Fruit fly (Drosophila melanogaster) whole organism: ENCODE data around the gene Dup99B.

Experiments
- CG8478 ChIP-seq: fragments of >200 bp; optimal IDR thresholded peaks from 2 replicates; lab custom pipeline; 2018; ENCODE audit warnings: inconsistent platforms
- psq ChIP-seq: fragments of >200 bp; optimal IDR thresholded peaks from 2 replicates; lab custom pipeline; 2017
- usp ChIP-seq: fragments of >200 bp; optimal IDR thresholded peaks from 2 replicates; lab custom pipeline; 2017; ENCODE audit warnings: missing biosample characterization, missing genetic modification characterization, mixed read lengths

dm6 chr3R:29686698-29687097 is 28.5 kb downstream of the Dup99B start:
- TF ChIP-seq CG8478 (lab: Kevin White, UChicago) (no peak), usp (GFP tag; lab: Kevin White, UChicago) (no peak), psq (lab: Kevin White, UChicago) (no peak)
